2 worm cellular contexts compared by ENCODE assay signal in genomic region chrII:13641311-13641710, ce11.
A peak's percentile ranks its signal among the peaks of the same experiment; 100 is the strongest.
TF ChIP-seq lines count a peak whose summit lies in the region.

Gene fbxa-167, plus strand, starts transcription at chrII:13641489.

TF ChIP-seq in whole organism, L1 larva, 84 proteins besides CTCF, POLR2A, EP300 and RAD21 (continued from another document):
- TF ChIP-seq pag-3 (tag; optimal IDR thresholded peaks at IDR 0.05; lab: Kevin White, UChicago; ENCODE audit: borderline replicate concordance, insufficient read depth) (no peak), ceh-90 (tag; optimal IDR thresholded peaks at IDR 0.05; lab: Kevin White, UChicago) (no peak), C16A3.4 (tag; optimal IDR thresholded peaks at IDR 0.05; lab: Kevin White, UChicago) (no peak), isw-1 (GFP tag; IDR thresholded peaks at IDR 0.05; lab: Robert Waterston, UW) (no peak), lir-3 (tag; optimal IDR thresholded peaks at IDR 0.05; lab: Kevin White, UChicago; ENCODE audit: poor library complexity) (no peak), dpl-1 (GFP tag; optimal IDR thresholded peaks at IDR 0.05; lab: Kevin White, UChicago) (peak in 1 of 3 experiments; percentile 4), ama-1 (optimal IDR thresholded peaks at IDR 0.05; lab: Kevin White, UChicago) (no peak), aly-2 (tag; optimal IDR thresholded peaks at IDR 0.05; lab: Kevin White, UChicago) (no peak), ceh-8 (GFP tag; optimal IDR thresholded peaks at IDR 0.05; lab: Kevin White, UChicago) (no peak), snu-23 (GFP tag; optimal IDR thresholded peaks at IDR 0.05; lab: Kevin White, UChicago) (no peak), pqm-1 (tag; optimal IDR thresholded peaks at IDR 0.05; lab: Kevin White, UChicago) (no peak), nhr-20 (tag; optimal IDR thresholded peaks at IDR 0.05; lab: Kevin White, UChicago) (no peak), tbx-2 (tag; optimal IDR thresholded peaks at IDR 0.05; lab: Kevin White, UChicago) (no peak), fkh-8 (tag; optimal IDR thresholded peaks at IDR 0.05; lab: Kevin White, UChicago) (no peak), blmp-1 (tag; optimal IDR thresholded peaks at IDR 0.05; lab: Kevin White, UChicago) (no peak), efl-1 (optimal IDR thresholded peaks at IDR 0.05; lab: Kevin White, UChicago) (peak in 1 of 2 experiments; percentile 16), efl-1 (GFP tag; optimal IDR thresholded peaks at IDR 0.05 in 1 of 2; lab: Kevin White, UChicago) (no peak), tlp-1 (tag; optimal IDR thresholded peaks at IDR 0.05; lab: Kevin White, UChicago) (no peak), unc-130 (tag; optimal IDR thresholded peaks at IDR 0.05; lab: Kevin White, UChicago) (no peak), unc-30 (tag; optimal IDR thresholded peaks at IDR 0.05; lab: Kevin White, UChicago) (no peak)

TF ChIP-seq in whole organism, L3 larva, 47 proteins besides CTCF, POLR2A, EP300 and RAD21 (continued from another document):
- TF ChIP-seq nfya-1 (tag; optimal IDR thresholded peaks at IDR 0.05; lab: Kevin White, UChicago; ENCODE audit: insufficient read depth): peak; percentile 16
TF ChIP-seq in whole organism, L3 larva: peak in this region for 4.
